Worm (Caenorhabditis elegans) whole organism, L3 larva: ENCODE results near the gene Y49F6C.7.

Experiments used
- elt-2 ChIP-seq: sonication (generic microtip); optimal IDR thresholded peaks from 2 replicates; lab custom pipeline; 2016; ENCODE audit warnings: missing genetic modification reagents, mild to moderate bottlenecking, missing genetic modification characterization, missing compliant biosample characterization
- eor-1 ChIP-seq, 2 experiments: fragments of 150-350 bp; optimal IDR thresholded peaks; 2 replicates each; lab custom pipeline; 2014 to 2018; ENCODE audit warnings: missing biosample characterization in 2 of 2, missing genetic modification characterization in 2 of 2
- nhr-76 ChIP-seq: fragments of 150-350 bp; sonication (generic microtip); optimal IDR thresholded peaks from 5 replicates; lab custom pipeline; 2014; ENCODE audit warnings: missing biosample characterization, missing genetic modification characterization

Gene Y49F6C.7

ce11 chrII:3322257-3322656 lies 45.7 kb downstream of the Y49F6C.7 start, which contains the start of gene Y46D2A.1:
Gene Y46D2A.1 (plus strand): TSS chrII:3322557.
- no peak for TF ChIP-seq nhr-76 (tag; lab: Kevin White, UChicago)
- peak; percentile 63 for TF ChIP-seq elt-2 (tag; lab: Kevin White, UChicago)

ce11 chrII:3318839-3319238 lies 49.2 kb downstream of the Y49F6C.7 start:
- TF ChIP-seq eor-1 (tag; optimal IDR thresholded peaks at IDR 0.05; lab: Kevin White, UChicago): no peak
- TF ChIP-seq elt-2 (tag; lab: Kevin White, UChicago): peak; percentile 91
